In the genomic region with DNA sequence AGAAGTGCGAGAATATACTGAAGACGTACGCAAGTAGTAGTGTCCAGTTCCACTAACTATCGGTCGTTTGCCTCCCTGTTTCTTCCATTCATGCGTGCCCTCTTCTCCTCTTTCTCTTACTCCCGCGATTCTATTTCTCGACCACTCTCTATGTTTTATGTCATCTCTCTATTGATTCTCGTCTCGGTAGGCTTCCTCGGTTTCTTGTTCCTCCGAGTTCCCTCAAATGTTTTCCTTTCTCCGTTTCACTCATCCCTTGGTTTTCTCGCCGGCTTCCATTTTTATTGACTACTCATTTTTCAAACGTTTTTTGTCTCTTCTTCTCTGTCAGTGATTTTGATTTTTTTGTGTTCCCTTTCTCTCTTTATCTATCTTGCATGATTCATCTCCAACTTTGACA, we compare ENCODE assay signal across 1 worm cellular context.
TF ChIP-seq lines count a peak whose summit lies in the region.

No protein-coding gene starts in this region.

TF ChIP-seq in whole organism, L1 larva, 84 proteins besides CTCF, POLR2A, EP300 and RAD21 (continued from another document):
- TF ChIP-seq elt-2 (tag; optimal IDR thresholded peaks at IDR 0.05; lab: Kevin White, UChicago) = no peak
- TF ChIP-seq swsn-7 (tag; optimal IDR thresholded peaks at IDR 0.05; lab: Kevin White, UChicago) = peak; percentile 60
- no peak for TF ChIP-seq jun-1 (tag; optimal IDR thresholded peaks at IDR 0.05; lab: Kevin White, UChicago)
